Worm (Caenorhabditis elegans) whole organism, L2 larva: Measurements from ENCODE around the gene F08G12.1.

Source experiments
- ZK546.5 ChIP-seq: sonication (generic microtip); optimal IDR thresholded peaks from 2 replicates; lab custom pipeline; 2017; ENCODE audit warnings: missing biosample characterization, missing genetic modification characterization
- crh-2 ChIP-seq: sonication (generic microtip); optimal IDR thresholded peaks from 2 replicates; lab custom pipeline; 2017; ENCODE audit warnings: missing biosample characterization, missing genetic modification characterization
- egl-27 ChIP-seq: sonication (generic microtip); optimal IDR thresholded peaks from 3 replicates; lab custom pipeline; 2017; ENCODE audit warnings: missing biosample characterization, missing genetic modification reagents, missing genetic modification characterization
- elt-3 ChIP-seq: sonication (generic microtip); optimal IDR thresholded peaks from 2 replicates; lab custom pipeline; 2017; ENCODE audit warnings: missing biosample characterization, missing genetic modification characterization
- nhr-11 ChIP-seq: fragments of 150-350 bp; optimal IDR thresholded peaks from 2 replicates; lab custom pipeline; 2014; ENCODE audit warnings: missing biosample characterization, missing genetic modification characterization
- nhr-129 ChIP-seq: fragments of 150-350 bp; optimal IDR thresholded peaks from 2 replicates; lab custom pipeline; 2014; ENCODE audit warnings: missing biosample characterization, missing genetic modification characterization
- unc-39 ChIP-seq: fragments of 150-350 bp; optimal IDR thresholded peaks from 2 replicates; lab custom pipeline; 2014; ENCODE audit warnings: missing biosample characterization, missing genetic modification characterization
- unc-62 ChIP-seq: fragments of 150-350 bp; optimal IDR thresholded peaks from 2 replicates; lab custom pipeline; 2014; ENCODE audit warnings: missing biosample characterization, missing genetic modification reagents, missing genetic modification characterization

DNA sequence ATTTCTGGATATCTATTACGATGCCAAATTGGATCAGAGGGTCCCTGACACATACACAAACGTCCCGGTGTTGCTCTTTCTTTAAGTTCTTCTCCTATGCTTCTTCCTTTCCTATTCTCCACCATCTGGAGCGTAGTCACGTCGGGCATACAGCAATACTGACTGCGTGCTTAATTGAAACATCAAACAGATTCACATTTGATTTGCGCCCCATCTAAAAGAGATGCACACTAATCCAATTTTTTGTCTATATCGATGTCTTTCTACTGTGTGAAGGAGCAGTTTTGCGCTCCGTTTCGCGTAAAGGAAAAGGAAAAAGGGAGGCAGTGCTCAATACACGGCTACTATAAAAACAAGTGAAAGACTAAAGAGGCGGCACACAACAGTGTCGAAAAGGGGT, 23.0 kb upstream of the F08G12.1 start:
- TF ChIP-seq nhr-129 (no peak), nhr-11 (tag; lab: Kevin White, UChicago) (no peak), crh-2 (tag; lab: Kevin White, UChicago) (no peak), ZK546.5 (tag; lab: Kevin White, UChicago) (no peak), unc-39 (tag; lab: Kevin White, UChicago) (no peak), elt-3 (tag; lab: Kevin White, UChicago) (no peak), unc-62 (GFP tag; lab: Kevin White, UChicago) (no peak), egl-27 (no peak)
